Fruit fly (Drosophila melanogaster) whole organism, prepupa: ENCODE data around the gene CG11670.

Source experiments
- Blimp-1 ChIP-seq: fragments of 200-800 bp; sonication (Bioruptor generic); optimal IDR thresholded peaks from 3 replicates; lab custom pipeline; 2017; ENCODE audit warnings: missing biosample characterization, missing genetic modification characterization, mild to moderate bottlenecking, moderate library complexity, missing genetic modification reagents
- CG10631 ChIP-seq: fragments of 200-800 bp; sonication (Bioruptor generic); optimal IDR thresholded peaks from 2 replicates; lab custom pipeline; 2016; ENCODE audit warnings: missing biosample characterization, missing genetic modification characterization
- CG11762 ChIP-seq: fragments of 200-800 bp; sonication (Bioruptor generic); optimal IDR thresholded peaks from 3 replicates; lab custom pipeline; 2016; ENCODE audit warnings: missing biosample characterization, missing genetic modification characterization; ENCODE audit not compliant: insufficient read depth
- CG11902 ChIP-seq: fragments of 200-800 bp; sonication (Bioruptor generic); optimal IDR thresholded peaks from 3 replicates; lab custom pipeline; 2016; ENCODE audit warnings: missing biosample characterization, missing genetic modification characterization
- CG15336 ChIP-seq: fragments of 200-800 bp; sonication (Bioruptor generic); IDR thresholded peaks from 2 replicates; pipeline ENCODE4 v1.3.6; 2022; ENCODE audit warnings: missing biosample characterization, missing genetic modification characterization
- CG1621 ChIP-seq: fragments of 200-800 bp; sonication (Bioruptor generic); optimal IDR thresholded peaks from 3 replicates; lab custom pipeline; 2018; ENCODE audit warnings: missing biosample characterization, mild to moderate bottlenecking, missing genetic modification characterization
- CG16779 ChIP-seq: fragments of 200-800 bp; sonication (Bioruptor generic); optimal IDR thresholded peaks from 3 replicates; lab custom pipeline; 2017; ENCODE audit warnings: missing biosample characterization, mild to moderate bottlenecking, missing genetic modification characterization
- CG3032 ChIP-seq: fragments of 200-800 bp; optimal IDR thresholded peaks from 2 replicates; lab custom pipeline; 2019; ENCODE audit warnings: missing biosample characterization, mild to moderate bottlenecking, missing genetic modification characterization, moderate library complexity
- CG31627 ChIP-seq: fragments of 200-800 bp; sonication (Bioruptor generic); optimal IDR thresholded peaks from 3 replicates; lab custom pipeline; 2016; ENCODE audit warnings: missing biosample characterization, missing genetic modification characterization
- CG3919 ChIP-seq: fragments of 200-800 bp; sonication (Bioruptor generic); optimal IDR thresholded peaks from 3 replicates; lab custom pipeline; 2016; ENCODE audit warnings: missing biosample characterization, missing genetic modification characterization
- CG4318 ChIP-seq: fragments of 200-800 bp; sonication (Bioruptor generic); optimal IDR thresholded peaks from 3 replicates; lab custom pipeline; 2017; ENCODE audit warnings: missing biosample characterization, mild to moderate bottlenecking, missing genetic modification characterization
- CG6163 ChIP-seq: fragments of 200-800 bp; sonication (Bioruptor generic); IDR thresholded peaks from 3 replicates; pipeline ENCODE4 v1.3.6; 2022; ENCODE audit warnings: missing biosample characterization, missing genetic modification characterization
- CG6276 ChIP-seq: fragments of 200-800 bp; sonication (Bioruptor generic); optimal IDR thresholded peaks from 2 replicates; lab custom pipeline; 2017; ENCODE audit warnings: missing biosample characterization, mild to moderate bottlenecking, missing genetic modification characterization
- CG6792 ChIP-seq: fragments of 200-800 bp; sonication (Bioruptor generic); optimal IDR thresholded peaks from 3 replicates; lab custom pipeline; 2016; ENCODE audit warnings: missing biosample characterization, missing genetic modification characterization
- CG6854 ChIP-seq: fragments of 200-800 bp; sonication (Bioruptor generic); optimal IDR thresholded peaks from 2 replicates; lab custom pipeline; 2017; ENCODE audit warnings: missing biosample characterization, mild to moderate bottlenecking, missing genetic modification characterization
- CG8319 ChIP-seq: fragments of 200-800 bp; sonication (Bioruptor generic); optimal IDR thresholded peaks from 3 replicates; lab custom pipeline; 2016; ENCODE audit warnings: missing biosample characterization, missing genetic modification characterization
- CG8632 ChIP-seq: fragments of 200-800 bp; sonication (Bioruptor generic); optimal IDR thresholded peaks from 3 replicates; lab custom pipeline; 2016; ENCODE audit warnings: missing biosample characterization, missing genetic modification characterization
- CG9139 ChIP-seq: fragments of 200-800 bp; sonication (Bioruptor generic); optimal IDR thresholded peaks from 3 replicates; lab custom pipeline; 2017; ENCODE audit warnings: missing biosample characterization, mild to moderate bottlenecking, missing genetic modification characterization
- Eip78C ChIP-seq: fragments of 200-800 bp; sonication (Bioruptor generic); peaks from one replicate; lab custom pipeline; 2016; ENCODE audit warnings: missing biosample characterization, missing genetic modification characterization
- Eip93F ChIP-seq: fragments of 200-800 bp; sonication (Bioruptor generic); optimal IDR thresholded peaks from 2 replicates; lab custom pipeline; 2016; ENCODE audit warnings: missing biosample characterization, mild to moderate bottlenecking, missing genetic modification characterization
- Hr38 ChIP-seq: sonication (Bioruptor generic); optimal IDR thresholded peaks from 2 replicates; lab custom pipeline; 2016; ENCODE audit warnings: missing biosample characterization, missing genetic modification characterization
- Hr4 ChIP-seq: fragments of 200-800 bp; sonication (Bioruptor generic); optimal IDR thresholded peaks from 3 replicates; lab custom pipeline; 2016; ENCODE audit warnings: missing biosample characterization, missing genetic modification characterization
- Met ChIP-seq: fragments of 200-800 bp; sonication (Bioruptor generic); optimal IDR thresholded peaks from 3 replicates; lab custom pipeline; 2016; ENCODE audit warnings: missing biosample characterization, missing genetic modification characterization
- OdsH ChIP-seq: fragments of 200-800 bp; sonication (Bioruptor generic); optimal IDR thresholded peaks from 3 replicates; lab custom pipeline; 2016; ENCODE audit warnings: missing biosample characterization, missing genetic modification characterization
- Smox ChIP-seq: fragments of 200-800 bp; sonication (Bioruptor generic); optimal IDR thresholded peaks from 3 replicates; lab custom pipeline; 2016; ENCODE audit warnings: missing biosample characterization, missing genetic modification characterization
- Sox102F ChIP-seq: fragments of 200-800 bp; sonication (Bioruptor generic); optimal IDR thresholded peaks from 2 replicates; lab custom pipeline; 2016; ENCODE audit warnings: missing biosample characterization, mild to moderate bottlenecking, missing genetic modification characterization
- Sox15 ChIP-seq: fragments of 200-800 bp; sonication (Bioruptor generic); optimal IDR thresholded peaks from 3 replicates; lab custom pipeline; 2016; ENCODE audit warnings: missing biosample characterization, missing genetic modification characterization
- acj6 ChIP-seq: fragments of 200-800 bp; sonication (Bioruptor generic); optimal IDR thresholded peaks from 3 replicates; lab custom pipeline; 2016; ENCODE audit warnings: missing biosample characterization, missing genetic modification characterization
- cyc ChIP-seq: fragments of 200-800 bp; sonication (Bioruptor generic); optimal IDR thresholded peaks from 3 replicates; lab custom pipeline; 2016; ENCODE audit warnings: missing biosample characterization, missing genetic modification characterization
- dac ChIP-seq: fragments of 200-800 bp; sonication (Bioruptor generic); optimal IDR thresholded peaks from 2 replicates; lab custom pipeline; 2017; ENCODE audit warnings: missing biosample characterization, mild to moderate bottlenecking, missing genetic modification characterization
- dsx ChIP-seq: fragments of 200-800 bp; optimal IDR thresholded peaks from 3 replicates; lab custom pipeline; 2019; ENCODE audit warnings: missing biosample characterization, mild to moderate bottlenecking, missing genetic modification characterization, moderate library complexity; ENCODE audit not compliant: poor library complexity, severe bottlenecking
- esn ChIP-seq: fragments of 200-800 bp; sonication (Bioruptor generic); optimal IDR thresholded peaks from 2 replicates; lab custom pipeline; 2016; ENCODE audit warnings: missing biosample characterization, mild to moderate bottlenecking, missing genetic modification characterization, moderate library complexity
- fd59A ChIP-seq: fragments of 200-800 bp; sonication (Bioruptor generic); optimal IDR thresholded peaks from 2 replicates; lab custom pipeline; 2017; ENCODE audit warnings: missing biosample characterization, mild to moderate bottlenecking, missing genetic modification characterization, missing genetic modification reagents
- fkh ChIP-seq: fragments of 200-800 bp; sonication (Bioruptor generic); optimal IDR thresholded peaks from 3 replicates; lab custom pipeline; 2017; ENCODE audit warnings: missing biosample characterization, mild to moderate bottlenecking, missing genetic modification characterization, moderate library complexity
- net ChIP-seq: fragments of 200-800 bp; sonication (Bioruptor generic); optimal IDR thresholded peaks from 3 replicates; lab custom pipeline; 2016; ENCODE audit warnings: missing biosample characterization, missing genetic modification characterization
- pdm3 ChIP-seq: fragments of 200-800 bp; sonication (Bioruptor generic); optimal IDR thresholded peaks from 3 replicates; lab custom pipeline; 2016; ENCODE audit warnings: missing biosample characterization, missing genetic modification characterization
- salr ChIP-seq, 2 experiments: fragments of 200-800 bp; sonication (Bioruptor generic); optimal IDR thresholded peaks; 3 replicates each; lab custom pipeline; 2016 to 2018; ENCODE audit warnings: missing biosample characterization in 2 of 2, missing genetic modification characterization in 2 of 2, mild to moderate bottlenecking in 1 of 2
- ss ChIP-seq, 2 experiments: fragments of 200-800 bp; sonication (Bioruptor generic); optimal IDR thresholded peaks; 2 replicates in 1 of 2; 3 replicates in 1 of 2; lab custom pipeline; 2017 to 2018; ENCODE audit warnings: mild to moderate bottlenecking in 2 of 2, missing biosample characterization in 2 of 2, missing genetic modification characterization in 2 of 2, moderate library complexity in 1 of 2
- topi ChIP-seq: fragments of 200-800 bp; sonication (Bioruptor generic); optimal IDR thresholded peaks from 3 replicates; lab custom pipeline; 2016; ENCODE audit warnings: missing biosample characterization, missing genetic modification characterization
- vri ChIP-seq: fragments of 200-800 bp; sonication (Bioruptor generic); optimal IDR thresholded peaks from 3 replicates; lab custom pipeline; 2016; ENCODE audit warnings: missing biosample characterization, mild to moderate bottlenecking, missing genetic modification characterization

The CG11670 gene

DNA sequence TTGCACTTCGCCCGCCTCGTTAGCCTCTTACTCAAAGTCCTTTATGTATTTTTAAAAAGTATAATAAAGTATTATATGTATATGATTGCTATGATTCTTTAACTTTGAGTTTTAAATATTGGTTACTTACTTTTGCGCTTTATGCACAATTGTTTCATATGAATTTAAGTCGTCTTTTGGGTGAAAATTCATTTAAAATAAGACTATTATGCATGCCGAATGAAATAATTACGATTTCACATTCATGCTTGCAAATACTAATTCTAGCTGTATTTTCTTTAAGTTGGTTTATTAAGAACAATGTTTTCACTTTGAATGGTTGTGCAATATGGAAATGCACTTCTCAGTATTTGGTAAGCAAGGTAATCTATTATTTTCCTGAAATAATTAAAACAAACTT is 44.1 kb downstream of the CG11670 start, which contains the start of gene CG43063:
TSS of gene CG43063 (plus strand) at position 301 of the 400 bp plus-strand sequence.
- TF ChIP-seq ss (GFP tag; optimal IDR thresholded peaks at IDR 0.05; lab: Kevin White, UChicago) (no peak), Eip93F (GFP tag; lab: Kevin White, UChicago) (no peak), CG10631 (GFP tag; lab: Kevin White, UChicago) (no peak), CG11762 (GFP tag; lab: Kevin White, UChicago) (no peak), OdsH (GFP tag; lab: Kevin White, UChicago) (no peak), Sox15 (GFP tag; lab: Kevin White, UChicago) (no peak), fd59A (GFP tag; lab: Kevin White, UChicago) (no peak), CG4318 (GFP tag; lab: Kevin White, UChicago) (no peak), Met (GFP tag; lab: Kevin White, UChicago) (no peak), Hr38 (GFP tag; lab: Kevin White, UChicago) (no peak), net (GFP tag; lab: Kevin White, UChicago) (no peak), esn (GFP tag; lab: Kevin White, UChicago) (no peak), pdm3 (GFP tag; lab: Kevin White, UChicago) (no peak), CG6792 (GFP tag; lab: Kevin White, UChicago) (no peak), Smox (no peak), dsx (GFP tag; lab: Kevin White, UChicago) (no peak), dac (GFP tag; lab: Kevin White, UChicago) (no peak)

DNA sequence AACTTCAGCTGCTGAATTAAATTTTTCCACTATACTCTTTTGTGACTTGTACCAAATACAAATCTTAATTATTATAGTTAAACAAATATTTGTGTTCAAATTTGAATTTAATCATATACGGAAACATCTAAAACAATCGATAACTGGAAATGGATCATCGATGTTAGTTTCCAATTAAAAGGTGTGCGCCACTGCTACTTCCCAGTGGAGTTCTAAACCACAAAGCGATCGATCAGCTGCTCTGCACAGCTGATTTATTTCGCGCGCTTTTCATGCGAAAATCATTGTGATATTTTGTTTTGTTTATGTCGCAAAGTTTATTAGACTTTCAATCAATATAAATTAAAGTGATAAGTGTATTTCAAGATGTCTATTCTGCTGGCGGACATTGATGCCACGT is 46.5 kb downstream of the CG11670 start, which contains the start of gene timeout:
TSS of gene timeout (plus strand) at position 257 of the 400 bp plus-strand sequence.
- TF ChIP-seq CG1621 (tag; lab: Kevin White, UChicago) (peak; percentile 30), Eip78C (GFP tag; lab: Kevin White, UChicago) (peak; percentile 56), dsx (GFP tag; lab: Kevin White, UChicago) (peak; percentile 11), vri (GFP tag; lab: Kevin White, UChicago) (no peak), acj6 (GFP tag; lab: Kevin White, UChicago) (no peak), CG6276 (GFP tag; lab: Kevin White, UChicago) (no peak), net (GFP tag; lab: Kevin White, UChicago) (no peak), CG3919 (no peak), CG6792 (GFP tag; lab: Kevin White, UChicago) (no peak), Hr38 (GFP tag; lab: Kevin White, UChicago) (no peak), fkh (GFP tag; lab: Kevin White, UChicago) (peak; percentile 44), CG6854 (no peak), Sox15 (GFP tag; lab: Kevin White, UChicago) (no peak)

DNA sequence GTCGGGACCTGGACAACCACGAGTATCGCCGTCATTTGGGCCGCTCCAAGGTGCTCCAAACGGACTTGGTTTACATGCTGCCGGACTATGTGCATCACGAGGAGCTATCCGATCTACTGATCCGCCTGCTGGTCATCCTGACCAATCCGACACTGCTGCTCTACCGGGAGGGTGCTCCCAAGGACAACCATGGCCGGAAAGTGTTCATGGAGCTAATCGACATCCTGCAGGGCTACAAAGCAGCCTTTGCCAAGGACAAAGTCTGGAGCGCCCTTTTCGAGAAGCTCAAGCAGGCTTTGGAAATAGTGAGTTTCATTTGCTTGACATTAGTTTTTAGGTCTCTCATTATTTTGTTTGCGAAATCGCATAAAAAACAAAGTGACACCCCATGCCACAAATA is 47.1 kb downstream of the CG11670 start, which contains the start of gene CG34308:
TSS of gene CG34308 (plus strand) at position 301 of the 400 bp plus-strand sequence.
- TF ChIP-seq CG6163: no peak
- no peak for TF ChIP-seq salr (GFP tag; optimal IDR thresholded peaks at IDR 0.05; lab: Kevin White, UChicago)
- TF ChIP-seq Hr4 (GFP tag; lab: Kevin White, UChicago): no peak
- TF ChIP-seq CG8632 (GFP tag; lab: Kevin White, UChicago): no peak
- no peak for TF ChIP-seq CG8319
- no peak for TF ChIP-seq CG1621 (tag; lab: Kevin White, UChicago)
- no peak for TF ChIP-seq Blimp-1 (GFP tag; lab: Kevin White, UChicago)
- no peak for TF ChIP-seq topi (GFP tag; lab: Kevin White, UChicago)
- no peak for TF ChIP-seq acj6 (GFP tag; lab: Kevin White, UChicago)
- TF ChIP-seq Sox102F (GFP tag; lab: Kevin White, UChicago): no peak
- TF ChIP-seq CG16779 (tag; lab: Kevin White, UChicago): no peak
- TF ChIP-seq CG6276 (GFP tag; lab: Kevin White, UChicago): no peak
- no peak for TF ChIP-seq Met (GFP tag; lab: Kevin White, UChicago)
- no peak for TF ChIP-seq fd59A (GFP tag; lab: Kevin White, UChicago)
- TF ChIP-seq CG31627: no peak
- TF ChIP-seq CG9139 (GFP tag; lab: Kevin White, UChicago): no peak
- TF ChIP-seq CG15336: no peak
- TF ChIP-seq cyc (GFP tag; lab: Kevin White, UChicago): no peak
- TF ChIP-seq CG11902 (GFP tag; lab: Kevin White, UChicago): no peak
- TF ChIP-seq CG3032 (tag; lab: Kevin White, UChicago): no peak
